Fruit fly (Drosophila melanogaster): ENCODE results near the gene SsRbeta.

Gene SsRbeta

DNA sequence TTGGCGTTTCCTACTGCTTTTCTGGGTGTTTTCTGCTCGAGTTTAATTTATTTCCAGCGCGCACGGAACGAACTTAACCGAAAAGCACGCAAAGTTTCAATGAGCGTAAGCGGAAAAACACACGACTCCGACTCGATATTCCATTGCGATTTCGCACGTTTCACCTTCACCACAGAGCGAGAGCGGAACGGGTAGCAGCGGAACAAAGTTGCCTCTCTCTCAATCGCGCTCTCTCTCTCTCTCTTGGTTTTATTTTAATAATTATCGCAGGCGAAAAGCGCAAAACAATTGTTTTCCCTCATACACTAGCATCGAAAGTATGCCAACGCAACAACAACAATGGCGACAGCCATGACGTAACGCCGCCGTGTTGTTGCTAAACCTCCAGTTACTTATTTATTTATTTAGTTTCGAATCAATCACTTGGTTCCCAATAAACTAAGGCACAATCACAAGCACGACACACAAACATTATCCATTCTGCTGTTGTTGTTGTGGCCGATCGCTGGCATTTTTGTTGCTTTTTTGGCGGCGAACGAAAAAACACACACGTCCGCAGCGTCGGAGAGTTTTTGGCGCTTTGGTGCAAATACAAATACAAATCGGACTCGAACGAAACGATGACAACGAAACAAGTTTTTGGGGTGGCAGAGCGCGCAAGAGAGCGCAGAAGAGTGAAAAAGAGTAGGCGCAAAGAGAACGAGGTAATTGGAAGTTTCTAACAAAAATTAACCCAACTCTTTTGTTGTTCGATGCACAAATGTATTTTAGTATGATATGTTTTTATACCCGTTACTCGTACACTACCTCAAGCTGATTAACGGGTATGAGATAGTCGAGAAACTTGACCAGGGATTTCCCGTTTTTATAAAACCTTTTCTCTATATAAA is 35.0 kb downstream of the SsRbeta start, which contains the start of gene CG5151:
Gene CG5151, minus strand, starts transcription at position 552 of the 890 bp plus-strand sequence.
- TF ChIP-seq CTCF (optimal IDR thresholded peaks at IDR 0.05): peak; percentile 30 to 41
- TF ChIP-seq CG8478 (optimal IDR thresholded peaks at IDR 0.05): no peak

DNA sequence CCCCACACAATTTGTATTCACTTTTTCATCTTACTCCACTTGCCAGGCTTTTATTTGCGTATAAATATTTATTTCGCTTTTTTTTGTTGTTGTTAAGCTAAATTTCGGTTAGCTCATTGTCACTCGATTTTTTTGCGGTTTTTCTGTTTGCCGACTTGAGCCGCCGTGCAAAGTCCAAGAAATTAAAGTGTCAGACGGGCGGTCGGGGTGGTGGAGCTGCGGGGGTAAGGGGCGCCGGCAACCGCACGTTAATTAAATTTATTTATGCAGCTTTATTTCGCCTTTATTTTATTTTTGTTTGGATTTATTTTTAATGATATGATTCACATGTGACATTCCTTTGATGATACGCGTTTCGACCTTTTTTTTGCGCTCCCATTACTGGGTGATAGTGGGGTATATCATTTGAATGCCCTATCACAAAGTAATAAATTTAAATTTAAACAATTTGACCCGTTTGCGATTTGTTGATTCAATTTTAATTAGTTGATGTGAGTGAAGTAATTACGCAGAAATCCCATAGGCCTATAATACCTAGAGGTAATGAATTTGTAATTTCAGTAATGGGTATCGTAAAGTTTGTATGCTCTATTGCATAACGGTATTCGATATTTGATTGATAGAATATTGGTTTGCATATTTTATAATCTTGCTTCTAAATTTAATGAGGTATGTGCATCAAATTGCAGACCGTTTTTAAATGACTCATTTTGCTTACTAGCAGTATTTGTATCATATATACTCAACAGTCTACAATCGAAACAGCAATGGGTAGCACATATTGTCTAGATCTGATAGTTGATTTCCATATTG is 36.1 kb downstream of the SsRbeta start:
- no peak for TF ChIP-seq CG8478 (optimal IDR thresholded peaks at IDR 0.05)

DNA sequence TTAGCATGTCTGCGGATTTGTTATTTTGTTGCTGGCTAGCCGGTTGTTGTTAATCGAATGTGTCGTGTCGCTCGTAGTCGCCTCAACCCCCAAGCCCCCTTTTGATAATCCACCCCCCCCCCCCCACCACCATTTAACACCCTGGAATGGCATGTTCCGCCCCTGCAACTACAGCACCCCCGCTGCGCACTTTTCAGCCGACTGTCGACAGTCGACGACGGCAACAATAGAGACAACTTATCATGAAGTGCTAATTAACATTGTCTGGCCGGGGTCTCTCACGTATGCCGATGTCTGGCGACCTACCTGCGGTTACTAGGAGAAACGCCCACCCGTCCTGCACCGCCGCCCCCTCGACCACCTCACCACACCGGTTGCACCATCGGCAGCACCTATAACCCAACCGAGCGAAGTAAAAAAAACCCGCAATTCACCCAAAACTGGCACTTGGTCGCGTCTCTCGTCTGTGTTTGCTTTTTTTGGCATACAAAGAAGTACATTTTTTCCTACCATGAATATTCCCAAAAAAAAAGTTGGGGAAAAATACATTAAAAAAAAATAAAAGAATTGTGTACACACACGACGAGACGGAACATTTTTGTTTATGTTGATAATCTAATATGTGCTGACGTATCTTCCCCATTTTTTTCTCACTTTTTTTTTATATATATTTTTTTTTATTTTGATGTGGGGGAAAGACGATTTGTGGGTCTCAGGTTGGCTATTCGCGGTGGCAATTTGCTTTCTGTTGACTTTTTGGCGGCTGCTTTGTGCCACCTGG is 37.0 kb downstream of the SsRbeta start:
- TF ChIP-seq CTCF (optimal IDR thresholded peaks at IDR 0.05) (no peak), CG8478 (optimal IDR thresholded peaks at IDR 0.05) (no peak)

DNA sequence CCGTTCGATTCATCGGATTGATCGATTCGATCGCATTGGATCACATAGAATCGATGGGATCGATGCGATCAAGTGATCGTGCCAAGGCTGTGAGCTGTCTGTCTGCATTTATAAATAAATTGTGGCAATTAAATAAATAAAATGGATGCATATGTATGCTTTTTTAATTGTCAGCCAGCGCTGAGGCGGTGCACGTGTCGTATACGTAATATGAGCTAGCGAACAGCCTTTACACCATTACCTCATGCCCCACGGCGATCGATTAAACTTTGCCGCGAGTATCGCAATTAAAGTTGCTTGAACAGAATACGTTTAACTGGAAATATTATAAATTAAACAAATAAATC is 37.6 kb downstream of the SsRbeta start:
- TF ChIP-seq CTCF (optimal IDR thresholded peaks at IDR 0.05) (no peak), CG8478 (optimal IDR thresholded peaks at IDR 0.05) (no peak)

DNA sequence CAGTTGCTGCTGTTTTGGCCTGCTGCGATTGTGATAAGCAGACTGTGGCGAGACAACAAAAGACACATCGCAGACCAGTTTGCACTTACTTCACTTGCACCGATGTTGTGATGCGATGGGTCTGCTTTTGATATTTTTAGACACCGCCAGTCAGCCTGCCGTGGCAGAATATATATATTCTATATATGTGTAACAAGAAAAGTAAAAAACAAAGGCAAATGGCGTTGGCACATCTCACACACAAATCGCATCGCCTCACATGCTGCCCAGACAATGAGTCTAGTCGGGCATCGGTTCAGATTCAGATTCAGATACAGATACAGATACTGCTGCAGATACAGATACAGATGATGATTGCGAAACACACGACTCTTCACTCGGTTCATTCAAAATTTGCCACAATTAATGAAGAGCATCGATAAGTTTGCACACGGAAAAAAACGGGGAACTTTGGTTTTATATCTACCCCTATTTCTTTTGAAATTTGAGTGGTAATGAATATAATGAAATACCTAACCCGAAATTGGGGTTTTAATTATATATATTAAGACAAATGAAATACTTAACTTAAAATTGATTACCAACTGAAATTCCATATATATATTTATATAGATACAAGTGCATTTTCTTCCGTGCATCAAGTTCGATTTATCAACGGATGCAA is 38.4 kb downstream of the SsRbeta start:
- no peak for TF ChIP-seq CG8478 (optimal IDR thresholded peaks at IDR 0.05)
- no peak for TF ChIP-seq CTCF (optimal IDR thresholded peaks at IDR 0.05)

DNA sequence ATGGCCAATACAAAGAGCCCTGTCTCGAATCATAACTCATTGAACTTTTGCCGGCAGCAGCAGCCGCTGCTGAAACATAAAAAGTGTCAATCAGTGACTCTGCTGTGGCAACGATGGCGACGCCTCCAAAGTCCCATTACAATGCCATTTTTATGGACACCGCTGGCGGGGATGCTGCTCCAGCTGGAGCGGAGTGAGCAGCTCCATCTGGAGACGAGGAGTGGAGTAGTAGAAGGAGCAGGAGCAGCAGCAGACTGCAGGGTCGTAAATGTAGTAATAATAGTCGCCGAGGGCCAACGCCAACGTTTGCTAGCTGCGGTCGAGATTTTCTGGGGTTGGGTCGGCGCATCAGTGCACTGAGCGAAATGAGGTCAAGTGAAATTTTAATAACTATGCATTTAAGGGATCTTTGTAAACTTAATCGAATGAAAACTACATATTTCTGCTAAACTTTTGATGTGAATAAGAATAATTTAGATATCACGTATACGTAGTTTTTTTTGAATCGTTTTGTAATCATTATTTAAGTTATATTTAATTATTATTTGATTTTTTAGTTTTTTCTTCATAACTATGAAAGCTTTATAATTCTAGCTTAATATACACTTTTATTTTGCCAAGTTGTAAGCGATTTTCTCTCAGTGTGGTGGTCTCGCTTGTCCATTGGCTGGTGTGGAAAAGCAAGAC is 39.2 kb downstream of the SsRbeta start:
- no peak for TF ChIP-seq CG8478 (optimal IDR thresholded peaks at IDR 0.05)
- TF ChIP-seq CTCF (optimal IDR thresholded peaks at IDR 0.05): no peak

DNA sequence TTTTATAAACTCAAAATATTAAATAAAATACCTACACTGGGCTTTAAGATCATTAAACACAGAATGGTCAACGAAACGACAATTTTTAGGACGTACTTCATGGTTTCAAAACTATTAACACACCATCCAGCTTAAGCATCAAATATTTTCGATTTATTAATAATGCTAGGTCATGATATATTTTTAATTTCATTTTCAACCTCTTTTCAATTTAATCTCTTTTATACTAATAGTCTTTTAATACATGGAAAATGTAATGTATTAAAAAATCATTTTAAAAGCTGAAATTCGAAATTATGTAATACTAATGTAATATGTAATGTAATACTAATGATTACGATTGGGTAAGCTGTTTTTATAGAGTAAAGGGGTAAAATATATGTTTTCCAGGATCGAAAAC is 40.6 kb downstream of the SsRbeta start, which contains the start of gene CG33796:
Gene CG33796, minus strand, starts transcription at position 101 of the 400 bp plus-strand sequence.
- TF ChIP-seq CTCF (optimal IDR thresholded peaks at IDR 0.05) (no peak), CG8478 (optimal IDR thresholded peaks at IDR 0.05) (no peak)

DNA sequence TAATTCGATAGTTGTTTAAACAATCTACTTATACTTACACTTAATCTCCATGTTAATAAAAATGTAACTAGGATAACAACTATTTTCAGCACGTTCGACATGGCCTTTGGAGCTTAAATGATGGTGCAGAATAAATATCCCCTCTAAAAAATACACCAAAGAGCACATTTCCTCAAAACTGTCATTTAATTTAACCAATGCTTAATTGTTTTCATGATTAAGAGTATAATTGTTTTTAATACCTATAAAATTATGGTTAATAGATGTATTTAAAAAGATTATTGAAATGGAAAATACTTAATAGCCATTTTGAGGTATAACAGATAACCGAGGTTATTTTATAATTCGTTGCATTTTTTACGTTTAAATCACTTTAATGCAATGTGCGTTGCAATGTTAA is 41.9 kb downstream of the SsRbeta start, which contains the start of gene CG33795:
Gene CG33795, minus strand, starts transcription at position 101 of the 400 bp plus-strand sequence.
- no peak for TF ChIP-seq CG8478 (optimal IDR thresholded peaks at IDR 0.05)
- TF ChIP-seq CTCF (optimal IDR thresholded peaks at IDR 0.05): no peak

DNA sequence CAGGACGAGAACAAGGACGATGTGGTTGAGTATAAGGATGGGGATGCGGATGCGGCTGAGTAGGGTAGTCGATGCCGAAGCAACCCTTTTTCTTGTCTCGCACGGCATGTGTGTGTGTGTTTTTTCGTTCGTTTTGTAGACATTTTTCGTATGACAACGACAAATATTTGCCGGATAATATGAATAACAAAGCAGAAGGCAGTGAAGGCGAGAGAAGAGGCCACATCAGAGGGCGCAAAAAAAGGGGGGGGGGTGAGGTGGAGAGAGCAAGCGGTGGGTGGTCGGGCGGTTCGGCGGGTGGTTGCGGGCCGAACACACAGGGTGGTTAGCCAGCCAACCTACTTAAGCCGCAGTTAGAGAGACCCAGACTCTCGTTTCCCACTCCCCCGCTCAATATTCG is 43.0 kb downstream of the SsRbeta start:
- no peak for TF ChIP-seq CG8478 (optimal IDR thresholded peaks at IDR 0.05)
- TF ChIP-seq CTCF (optimal IDR thresholded peaks at IDR 0.05): no peak

DNA sequence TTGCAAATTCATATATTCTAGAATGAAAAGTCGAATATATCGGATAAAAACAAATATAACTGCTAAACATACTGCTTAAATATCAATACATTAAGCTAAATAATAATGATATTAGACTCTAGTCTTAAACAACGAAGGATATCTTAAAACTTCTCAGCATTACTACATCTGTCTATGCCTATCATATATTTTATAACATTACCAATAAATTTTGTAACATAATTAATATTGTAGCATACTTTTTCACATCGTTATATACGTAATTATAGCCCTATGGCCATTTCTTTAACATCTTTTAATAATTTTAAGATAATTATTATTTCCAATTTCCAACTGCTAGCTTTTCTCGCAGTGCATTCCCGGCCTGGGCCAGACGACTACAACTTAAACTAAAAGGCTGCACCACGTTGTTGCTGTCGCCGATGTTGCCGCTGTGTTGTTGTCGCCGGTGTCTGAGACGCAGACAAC is 43.4 kb downstream of the SsRbeta start:
- TF ChIP-seq CG8478 (optimal IDR thresholded peaks at IDR 0.05) (no peak), CTCF (optimal IDR thresholded peaks at IDR 0.05) (no peak)

DNA sequence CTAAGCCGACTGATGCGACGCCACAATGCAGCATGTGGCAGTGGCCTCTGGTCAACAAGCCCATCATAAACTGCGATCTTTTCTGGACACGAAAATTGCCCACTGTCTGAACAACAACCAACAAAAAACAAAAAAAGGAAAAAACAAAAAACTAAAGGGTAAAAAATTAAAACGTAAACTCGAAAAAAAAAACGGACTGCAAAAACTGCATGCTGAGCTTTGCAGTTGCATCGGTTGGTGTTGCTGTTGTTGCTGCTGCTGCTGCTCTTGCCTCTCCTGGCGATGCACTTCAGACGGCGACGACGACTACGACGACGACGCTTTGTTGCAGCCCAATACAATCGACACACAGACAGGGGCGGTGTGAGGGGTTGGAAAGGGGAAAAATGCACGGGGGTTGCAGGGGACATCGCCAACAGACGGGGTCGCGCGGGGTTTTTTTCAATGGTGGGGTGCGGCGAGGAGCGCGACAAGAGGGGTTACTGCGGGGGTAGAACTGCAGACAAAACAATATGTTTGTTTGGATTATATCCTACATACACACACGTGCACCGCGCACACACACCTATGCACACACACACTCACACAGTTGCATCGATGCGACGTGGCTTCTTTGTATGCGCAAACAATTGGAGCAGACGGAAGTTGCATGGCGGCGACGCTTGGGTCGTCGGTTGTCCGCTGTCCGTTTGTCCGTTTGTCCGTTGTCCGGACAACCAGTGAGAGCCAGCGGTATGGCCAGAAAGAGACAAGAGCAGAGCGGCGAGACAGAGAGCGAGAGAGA is 44.6 kb downstream of the SsRbeta start:
- TF ChIP-seq CG8478 (optimal IDR thresholded peaks at IDR 0.05) (no peak), CTCF (optimal IDR thresholded peaks at IDR 0.05) (no peak)

DNA sequence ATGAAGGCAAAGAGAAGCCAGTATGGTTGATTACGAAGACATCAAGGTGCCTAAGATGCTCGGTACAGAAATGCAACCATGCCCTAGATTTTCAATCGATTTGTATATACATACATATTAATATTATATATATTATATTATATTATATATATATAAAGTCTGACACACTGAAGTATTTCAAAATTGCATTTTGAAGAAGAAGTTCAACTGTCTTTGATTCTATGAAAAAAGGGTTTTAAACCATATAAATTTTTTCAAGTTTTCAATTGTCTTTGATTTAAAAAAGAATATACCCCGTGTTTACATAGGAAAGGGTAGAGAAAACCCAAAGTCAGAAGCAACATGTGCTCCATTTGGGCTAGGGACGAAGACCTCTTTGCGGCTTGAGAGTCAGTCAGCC is 45.4 kb downstream of the SsRbeta start:
- TF ChIP-seq CG8478 (optimal IDR thresholded peaks at IDR 0.05) (no peak), CTCF (optimal IDR thresholded peaks at IDR 0.05) (no peak)

DNA sequence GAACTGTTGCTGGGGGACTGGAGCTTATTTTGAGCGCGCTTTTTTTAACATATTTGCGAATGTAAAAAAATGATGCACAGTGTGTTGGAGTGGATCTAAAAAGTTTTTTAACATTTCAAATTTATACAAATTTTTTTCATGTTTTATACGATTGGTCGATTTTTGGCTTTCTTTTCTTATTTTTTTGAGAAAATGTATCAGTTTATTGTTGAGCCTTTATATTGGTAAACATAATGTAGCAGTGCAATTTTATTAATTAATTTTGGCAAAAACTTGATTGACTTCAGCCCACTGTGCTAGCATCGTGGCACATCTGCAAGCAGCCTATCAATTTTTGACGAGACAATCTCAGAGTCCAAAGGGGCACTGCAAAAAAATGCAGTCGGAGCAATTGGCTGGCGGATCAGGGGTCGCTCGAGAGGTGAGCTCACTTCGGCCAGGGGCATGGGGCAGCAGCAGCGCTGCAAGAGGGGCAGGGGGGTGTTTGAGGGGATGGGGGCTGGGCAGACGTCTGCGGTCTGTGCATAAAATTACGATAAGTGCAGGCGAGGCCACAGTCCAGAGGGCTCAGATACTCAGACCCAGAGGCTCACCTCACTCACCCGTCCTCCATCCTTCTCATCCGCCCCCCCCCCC is 46.3 kb downstream of the SsRbeta start:
- no peak for TF ChIP-seq CTCF (optimal IDR thresholded peaks at IDR 0.05)
- TF ChIP-seq CG8478 (optimal IDR thresholded peaks at IDR 0.05): no peak

Measured in S2 (cell line).